3 worm cellular contexts compared by ENCODE assay signal in the genomic region with DNA sequence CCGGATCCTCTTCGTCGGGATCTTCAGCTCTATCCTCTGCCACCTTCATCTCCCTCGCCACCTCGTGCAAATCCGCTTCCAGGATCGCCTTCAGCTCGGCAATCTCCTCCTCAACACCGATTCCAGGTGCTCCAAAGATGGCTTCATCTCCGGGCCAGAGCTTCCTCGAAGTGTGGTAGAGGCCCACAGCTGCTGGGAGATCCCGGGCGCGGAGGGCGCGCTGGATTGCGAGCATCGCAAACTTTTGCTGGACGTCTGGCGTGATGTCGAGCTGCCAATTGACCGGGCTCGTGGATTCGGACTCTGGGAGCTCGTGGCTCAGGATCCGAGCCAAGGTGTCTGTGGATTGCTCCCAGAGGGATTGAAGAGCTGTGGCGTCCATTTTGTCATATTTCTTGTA.
A peak's percentile ranks its signal among the peaks of the same experiment; 100 is the strongest.
TF ChIP-seq lines count a peak whose summit lies in the region.

No protein-coding gene starts in this region.

TF ChIP-seq in whole organism, L4 larva, 104 proteins besides CTCF, POLR2A, EP300 and RAD21:
- TF ChIP-seq set-16 (GFP tag; IDR thresholded peaks at IDR 0.05; lab: Robert Waterston, UW) (peak; percentile 96), mdt-29 (GFP tag; IDR thresholded peaks at IDR 0.05; lab: Robert Waterston, UW) (no peak), mxl-2 (GFP tag; conservative IDR thresholded peaks at IDR 0.05; lab: Robert Waterston, UW) (no peak)

TF ChIP-seq in whole organism, late embryonic, 69 proteins besides CTCF, POLR2A, EP300 and RAD21:
- TF ChIP-seq pros-1 (tag; optimal IDR thresholded peaks at IDR 0.05; lab: Kevin White, UChicago) (no peak), syd-9 (tag; optimal IDR thresholded peaks at IDR 0.05; lab: Kevin White, UChicago) (no peak), F13H6.1 (tag; optimal IDR thresholded peaks at IDR 0.05; lab: Kevin White, UChicago) (no peak), mec-3 (tag; optimal IDR thresholded peaks at IDR 0.05; lab: Kevin White, UChicago; ENCODE audit: borderline replicate concordance) (peak; percentile 35)

TF ChIP-seq in whole organism, young adult, 124 proteins besides CTCF, POLR2A, EP300 and RAD21:
- TF ChIP-seq hmg-1.2 (GFP tag; IDR thresholded peaks at IDR 0.05; lab: Robert Waterston, UW) (no peak), dox-1 (GFP tag; IDR thresholded peaks at IDR 0.05; lab: Robert Waterston, UW) (0 out of 2 replicates have a peak, but pooled peaks have one; percentile 9), F57C9.4 (tag; optimal IDR thresholded peaks at IDR 0.05; lab: Kevin White, UChicago) (no peak), egrh-3 (GFP tag; IDR thresholded peaks at IDR 0.05; lab: Robert Waterston, UW) (peak; percentile 88; the same call in 1 of the 2 replicates), cebp-1 (GFP tag; IDR thresholded peaks at IDR 0.05; lab: Robert Waterston, UW) (no peak), cebp-1 (tag; optimal IDR thresholded peaks at IDR 0.05; lab: Kevin White, UChicago) (no peak), zfh-2 (GFP tag; conservative IDR thresholded peaks at IDR 0.05; lab: Robert Waterston, UW) (peak; percentile 92), mcd-1 (GFP tag; IDR thresholded peaks at IDR 0.05; lab: Robert Waterston, UW) (no peak), nhr-90 (tag; optimal IDR thresholded peaks at IDR 0.05; lab: Kevin White, UChicago) (no peak), sptf-2 (GFP tag; optimal IDR thresholded peaks at IDR 0.05; lab: Kevin White, UChicago) (no peak), zim-3 (tag; optimal IDR thresholded peaks at IDR 0.05; lab: Kevin White, UChicago) (no peak), C17E4.6 (GFP tag; IDR thresholded peaks at IDR 0.05; lab: Robert Waterston, UW) (no peak), hsf-1 (GFP tag; IDR thresholded peaks at IDR 0.05; lab: Robert Waterston, UW) (no peak), Y95B8A.8 (GFP tag; IDR thresholded peaks at IDR 0.05; lab: Robert Waterston, UW) (no peak), somi-1 (GFP tag; optimal IDR thresholded peaks at IDR 0.05; lab: Kevin White, UChicago) (no peak)
TF ChIP-seq in whole organism, young adult: peak in this region for 3.
